Worm (Caenorhabditis elegans) whole organism, L4 larva: ENCODE data around the gene Y75B12B.13.

Source experiments
- Y75B8A.6 ChIP-seq: fragments of 200-800 bp; sonication (Bioruptor generic); IDR thresholded peaks from 2 replicates; pipeline ENCODE4 v1.3.6; 2022; ENCODE audit warnings: missing genetic modification reagents, missing genetic modification characterization, missing compliant biosample characterization
- lin-29 ChIP-seq: fragments of 200-800 bp; sonication (Bioruptor generic); IDR thresholded peaks from 2 replicates; pipeline ENCODE4 v1.3.6; 2022; ENCODE audit warnings: missing genetic modification reagents, missing genetic modification characterization, missing compliant biosample characterization
- nhr-11 ChIP-seq: fragments of 150-350 bp; optimal IDR thresholded peaks from 2 replicates; lab custom pipeline; 2014; ENCODE audit warnings: missing biosample characterization, missing genetic modification characterization
- nhr-25 ChIP-seq: sonication (generic microtip); optimal IDR thresholded peaks from 2 replicates; lab custom pipeline; 2017; ENCODE audit warnings: missing genetic modification characterization, mild to moderate bottlenecking, missing compliant biosample characterization, antibody characterized with exemption, moderate library complexity, borderline replicate concordance; ENCODE audit not compliant: insufficient read depth
- nhr-76 ChIP-seq: fragments of 150-350 bp; optimal IDR thresholded peaks from 2 replicates; lab custom pipeline; 2014; ENCODE audit warnings: missing biosample characterization, missing genetic modification characterization
- snpc-1.2 ChIP-seq: fragments of 200-800 bp; sonication (Bioruptor generic); IDR thresholded peaks from 2 replicates; pipeline ENCODE4 v1.3.6; 2022; ENCODE audit warnings: missing genetic modification reagents, missing genetic modification characterization, missing compliant biosample characterization
- snpc-4 ChIP-seq: fragments of 150-350 bp; optimal IDR thresholded peaks from 2 replicates; lab custom pipeline; 2014; ENCODE audit warnings: missing biosample characterization, missing genetic modification characterization
- zfp-3 ChIP-seq: fragments of 200-800 bp; sonication (Bioruptor generic); conservative IDR thresholded peaks from 2 replicates; pipeline ENCODE4 v1.3.6; 2022; ENCODE audit warnings: missing genetic modification reagents, missing genetic modification characterization, missing compliant biosample characterization

DNA sequence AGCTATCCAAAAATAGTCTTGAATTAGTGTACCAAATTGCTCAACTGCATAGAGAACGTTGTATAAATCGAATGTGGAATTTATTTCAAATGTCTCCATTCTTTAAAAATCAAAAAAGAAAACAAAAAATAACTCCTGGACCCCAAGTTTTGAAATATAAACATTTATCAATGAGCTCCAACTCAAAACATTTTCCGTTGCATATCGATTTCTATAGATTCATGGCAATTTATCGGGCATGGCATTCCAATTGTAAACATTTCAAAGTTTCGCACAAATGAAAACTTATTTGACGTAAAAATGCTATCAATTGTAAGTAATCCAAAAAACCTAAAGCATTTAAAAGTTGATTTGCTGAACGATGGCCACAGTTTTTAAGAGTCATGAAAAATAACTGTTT is 44.7 kb upstream of the Y75B12B.13 start, which contains the start of gene srw-12:
- no peak for TF ChIP-seq zfp-3
- no peak for TF ChIP-seq lin-29 (GFP tag; lab: Robert Waterston, UW)
- no peak for TF ChIP-seq nhr-11 (tag; lab: Kevin White, UChicago)
- TF ChIP-seq nhr-76 = no peak
- no peak for TF ChIP-seq snpc-4 (tag; lab: Kevin White, UChicago)
- no peak for TF ChIP-seq nhr-25 (tag; lab: Kevin White, UChicago)
- TF ChIP-seq snpc-1.2 (GFP tag; lab: Robert Waterston, UW) = no peak
- TF ChIP-seq Y75B8A.6 = no peak
